Fruit fly (Drosophila melanogaster) whole organism, embryonic: Measurements from ENCODE around the gene Hydr2.
A peak's percentile ranks its signal among the peaks of the same experiment; 100 is the strongest.

Experiments
- Abd-B ChIP-seq: fragments of 200-800 bp; sonication (Bioruptor generic); optimal IDR thresholded peaks from 2 replicates; lab custom pipeline; 2018; ENCODE audit warnings: missing biosample characterization, mild to moderate bottlenecking, missing genetic modification characterization, moderate library complexity
- Bdp1 ChIP-seq: fragments of 200-800 bp; sonication (Bioruptor generic); optimal IDR thresholded peaks from 3 replicates; lab custom pipeline; 2016; ENCODE audit warnings: missing biosample characterization, missing genetic modification characterization
- CG10267 ChIP-seq: fragments of 200-800 bp; sonication (Bioruptor generic); optimal IDR thresholded peaks from 2 replicates; lab custom pipeline; 2018; ENCODE audit warnings: missing biosample characterization, mild to moderate bottlenecking, missing genetic modification characterization, moderate library complexity
- CG10959 ChIP-seq: fragments of 200-800 bp; sonication (Bioruptor generic); IDR thresholded peaks from 2 replicates; pipeline ENCODE4 v1.3.6; 2022; ENCODE audit warnings: missing biosample characterization, missing genetic modification characterization
- CG11085 ChIP-seq: fragments of 200-800 bp; sonication (Bioruptor generic); IDR thresholded peaks from 2 replicates; pipeline ENCODE4 v1.3.6; 2022; ENCODE audit warnings: missing biosample characterization, missing genetic modification characterization
- CG11456 ChIP-seq: fragments of 200-800 bp; sonication (Bioruptor generic); IDR thresholded peaks from 3 replicates; pipeline ENCODE4 v1.3.6; 2022; ENCODE audit warnings: missing biosample characterization, missing genetic modification characterization
- CG12236 ChIP-seq: fragments of 200-800 bp; sonication (Bioruptor generic); optimal IDR thresholded peaks from 2 replicates; lab custom pipeline; 2016; ENCODE audit warnings: missing biosample characterization, missing genetic modification characterization
- CG12744 ChIP-seq: fragments of 200-800 bp; sonication (Bioruptor generic); optimal IDR thresholded peaks from 2 replicates; lab custom pipeline; 2016; ENCODE audit warnings: missing biosample characterization, missing genetic modification characterization
- CG13287 ChIP-seq: fragments of 200-800 bp; sonication (Bioruptor generic); IDR thresholded peaks from 2 replicates; pipeline ENCODE4 v1.3.6; 2022; ENCODE audit warnings: missing biosample characterization, missing genetic modification characterization; ENCODE audit not compliant: partially characterized antibody
- CG14667 ChIP-seq: fragments of 200-800 bp; sonication (Bioruptor generic); IDR thresholded peaks from 2 replicates; pipeline ENCODE4 v1.3.6; 2022; ENCODE audit warnings: missing biosample characterization, missing genetic modification characterization
- CG14710 ChIP-seq: fragments of 200-800 bp; sonication (Bioruptor generic); optimal IDR thresholded peaks from 3 replicates; lab custom pipeline; 2019; ENCODE audit warnings: missing biosample characterization, mild to moderate bottlenecking, missing genetic modification characterization, moderate library complexity
- CG1602 ChIP-seq: fragments of 200-800 bp; sonication (Bioruptor generic); optimal IDR thresholded peaks from 3 replicates; lab custom pipeline; 2016; ENCODE audit warnings: missing biosample characterization, missing genetic modification characterization
- CG1603 ChIP-seq: fragments of 200-800 bp; sonication (Bioruptor generic); optimal IDR thresholded peaks from 2 replicates; lab custom pipeline; 2019; ENCODE audit warnings: missing biosample characterization, mild to moderate bottlenecking, missing genetic modification characterization, moderate library complexity
- CG18599 ChIP-seq: fragments of 200-800 bp; sonication (Bioruptor generic); optimal IDR thresholded peaks from 3 replicates; lab custom pipeline; 2017; ENCODE audit warnings: missing biosample characterization, missing genetic modification characterization, mild to moderate bottlenecking, moderate library complexity, missing genetic modification reagents
- CG2712 ChIP-seq: fragments of 200-800 bp; optimal IDR thresholded peaks from 3 replicates; lab custom pipeline; 2019; ENCODE audit warnings: missing biosample characterization, mild to moderate bottlenecking, missing genetic modification characterization, moderate library complexity
- CG2875 ChIP-seq: fragments of 200-800 bp; sonication (Bioruptor generic); optimal IDR thresholded peaks from 2 replicates; lab custom pipeline; 2017; ENCODE audit warnings: missing biosample characterization, mild to moderate bottlenecking, missing genetic modification characterization, missing genetic modification reagents
- CG30020 ChIP-seq: fragments of 200-800 bp; optimal IDR thresholded peaks from 2 replicates; lab custom pipeline; 2019; ENCODE audit warnings: missing biosample characterization, mild to moderate bottlenecking, missing genetic modification characterization, moderate library complexity
- CG3065 ChIP-seq: fragments of 200-800 bp; sonication (Bioruptor generic); optimal IDR thresholded peaks from 2 replicates; lab custom pipeline; 2016; ENCODE audit warnings: missing biosample characterization, missing genetic modification characterization
- CG31224 ChIP-seq: fragments of 200-800 bp; sonication (Bioruptor generic); IDR thresholded peaks from 2 replicates; pipeline ENCODE4 v1.3.6; 2022; ENCODE audit warnings: missing biosample characterization, missing genetic modification characterization
- CG32767 ChIP-seq: fragments of 200-800 bp; sonication (Bioruptor generic); IDR thresholded peaks from 2 replicates; pipeline ENCODE4 v1.3.6; 2022; ENCODE audit warnings: missing biosample characterization, missing genetic modification characterization
- CG3407 ChIP-seq: fragments of 200-800 bp; sonication (Bioruptor generic); optimal IDR thresholded peaks from 2 replicates; lab custom pipeline; 2018; ENCODE audit warnings: missing biosample characterization, mild to moderate bottlenecking, missing genetic modification characterization
- CG3838 ChIP-seq: fragments of 200-800 bp; sonication (Bioruptor generic); optimal IDR thresholded peaks from 3 replicates; lab custom pipeline; 2016; ENCODE audit warnings: missing biosample characterization, missing genetic modification characterization
- CG8478 ChIP-seq: fragments of >200 bp; optimal IDR thresholded peaks from 2 replicates; lab custom pipeline; 2018
- Dad ChIP-seq: fragments of 200-800 bp; sonication (Bioruptor generic); optimal IDR thresholded peaks from 3 replicates; lab custom pipeline; 2016; ENCODE audit warnings: missing biosample characterization, missing genetic modification characterization
- Dbx ChIP-seq: fragments of 200-800 bp; sonication (Bioruptor generic); IDR thresholded peaks from 3 replicates; pipeline ENCODE4 v1.3.6; 2022; ENCODE audit warnings: missing biosample characterization, missing genetic modification characterization
- Dip2 ChIP-seq: fragments of 200-800 bp; sonication (Bioruptor generic); IDR thresholded peaks from 2 replicates; pipeline ENCODE4 v1.3.6; 2022; ENCODE audit warnings: missing biosample characterization, missing genetic modification characterization
- Dip3 ChIP-seq: fragments of 200-800 bp; sonication (Bioruptor generic); optimal IDR thresholded peaks from 3 replicates; lab custom pipeline; 2016; ENCODE audit warnings: missing biosample characterization, missing genetic modification characterization
- Doc2 ChIP-seq: fragments of 200-800 bp; sonication (Bioruptor generic); IDR thresholded peaks from 2 replicates; pipeline ENCODE4 v1.3.6; 2022; ENCODE audit warnings: missing biosample characterization, missing genetic modification characterization
- HHEX ChIP-seq: fragments of 200-800 bp; sonication (Bioruptor generic); optimal IDR thresholded peaks from 3 replicates; lab custom pipeline; 2017; ENCODE audit warnings: missing biosample characterization, mild to moderate bottlenecking, missing genetic modification characterization, missing genetic modification reagents
- Jarid2 ChIP-seq: fragments of 200-800 bp; sonication (Bioruptor generic); optimal IDR thresholded peaks from 3 replicates; lab custom pipeline; 2017; ENCODE audit warnings: mild to moderate bottlenecking, missing biosample characterization, missing genetic modification reagents, missing genetic modification characterization
- Kr ChIP-seq: fragments of 200-800 bp; sonication (Bioruptor generic); optimal IDR thresholded peaks from 2 replicates; lab custom pipeline; 2017; ENCODE audit warnings: missing biosample characterization, mild to moderate bottlenecking, missing genetic modification characterization
- Lim3 ChIP-seq: fragments of 200-800 bp; sonication (Bioruptor generic); IDR thresholded peaks from 2 replicates; pipeline ENCODE4 v1.3.6; 2022; ENCODE audit warnings: missing biosample characterization, missing genetic modification characterization
- Lpt ChIP-seq: fragments of >200 bp; optimal IDR thresholded peaks from 2 replicates; lab custom pipeline; 2018; ENCODE audit warnings: missing biosample characterization, missing genetic modification characterization
- Med ChIP-seq: fragments of 200-800 bp; sonication (Bioruptor generic); peaks from one replicate; lab custom pipeline; 2016; ENCODE audit warnings: missing biosample characterization, missing genetic modification characterization, mild to moderate bottlenecking, inconsistent platforms, moderate library complexity
- Nf-YB ChIP-seq: fragments of 200-800 bp; sonication (Bioruptor generic); optimal IDR thresholded peaks from 3 replicates; lab custom pipeline; 2019; ENCODE audit warnings: missing biosample characterization, mild to moderate bottlenecking, missing genetic modification characterization, moderate library complexity
- PHDP ChIP-seq: fragments of 200-800 bp; sonication (Bioruptor generic); optimal IDR thresholded peaks from 3 replicates; lab custom pipeline; 2018; ENCODE audit warnings: missing biosample characterization, mild to moderate bottlenecking, missing genetic modification characterization, moderate library complexity
- YL-1 ChIP-seq: fragments of 200-800 bp; sonication (Bioruptor generic); optimal IDR thresholded peaks from 3 replicates; lab custom pipeline; 2017; ENCODE audit warnings: missing biosample characterization, mild to moderate bottlenecking, missing genetic modification characterization
- ash1 ChIP-seq: fragments of 200-800 bp; sonication (Bioruptor generic); optimal IDR thresholded peaks from 2 replicates; lab custom pipeline; 2018; ENCODE audit warnings: missing biosample characterization, mild to moderate bottlenecking, missing genetic modification characterization
- eve ChIP-seq, 2 experiments: fragments of >200 bp; optimal IDR thresholded peaks; 2 replicates each; lab custom pipeline; 2017; ENCODE audit warnings: missing biosample characterization in 2 of 2, missing genetic modification characterization in 2 of 2
- gcm2 ChIP-seq: fragments of 200-800 bp; sonication (Bioruptor generic); optimal IDR thresholded peaks from 2 replicates; lab custom pipeline; 2016; ENCODE audit warnings: missing biosample characterization, missing genetic modification characterization
- gro ChIP-seq: fragments of 200-800 bp; sonication (Bioruptor generic); optimal IDR thresholded peaks from 2 replicates; lab custom pipeline; 2016; ENCODE audit warnings: missing biosample characterization, missing genetic modification characterization
- gsb-n ChIP-seq: fragments of 200-800 bp; sonication (Bioruptor generic); optimal IDR thresholded peaks from 3 replicates; lab custom pipeline; 2018; ENCODE audit warnings: missing biosample characterization, mild to moderate bottlenecking, missing genetic modification characterization
- hth ChIP-seq: fragments of >200 bp; optimal IDR thresholded peaks from 2 replicates; lab custom pipeline; 2017; ENCODE audit warnings: inconsistent platforms
- jumu ChIP-seq: fragments of 200-800 bp; sonication (Bioruptor generic); optimal IDR thresholded peaks from 3 replicates; lab custom pipeline; 2016; ENCODE audit warnings: missing biosample characterization, missing genetic modification characterization
- klu ChIP-seq: fragments of 200-800 bp; sonication (Bioruptor generic); IDR thresholded peaks from 2 replicates; pipeline ENCODE4 v1.3.6; 2022; ENCODE audit warnings: missing biosample characterization, missing genetic modification characterization
- mld ChIP-seq: fragments of 200-800 bp; sonication (Bioruptor generic); IDR thresholded peaks from 3 replicates; pipeline ENCODE4 v1.3.6; 2022; ENCODE audit warnings: missing biosample characterization, missing genetic modification characterization; ENCODE audit not compliant: partially characterized antibody
- peb ChIP-seq: fragments of 200-800 bp; sonication (Bioruptor generic); IDR thresholded peaks from 2 replicates; pipeline ENCODE4 v1.3.6; 2022; ENCODE audit warnings: missing biosample characterization, missing genetic modification characterization
- prd ChIP-seq, 3 experiments: fragments of >200 bp in 2 of 3; fragments of 200-800 bp in 1 of 3; sonication (Bioruptor generic) in 1 of 3; optimal IDR thresholded peaks in 2 of 3; IDR thresholded peaks in 1 of 3; 2 replicates in 2 of 3; 3 replicates in 1 of 3; pipeline versions ENCODE4 v1.3.6 to Lab custom; 2017 to 2022; ENCODE audit warnings: missing biosample characterization in 1 of 3, missing genetic modification characterization in 1 of 3
- slbo ChIP-seq: fragments of 200-800 bp; sonication (Bioruptor generic); IDR thresholded peaks from 2 replicates; pipeline ENCODE4 v1.3.6; 2022; ENCODE audit warnings: missing biosample characterization, missing genetic modification characterization
- wdn ChIP-seq: fragments of 200-800 bp; sonication (Bioruptor generic); IDR thresholded peaks from 2 replicates; pipeline ENCODE4 v1.3.6; 2022; ENCODE audit warnings: missing biosample characterization, missing genetic modification characterization

Hydr2 gene

dm6 chr2L:3170949-3171579 is 7.6 kb downstream of the Hydr2 start, which contains the start of gene CG44002 (continued):
- TF ChIP-seq gro (GFP tag; lab: Kevin White, UChicago) (no peak), CG3407 (GFP tag; lab: Kevin White, UChicago) (no peak), CG10959 (no peak), ash1 (GFP tag; lab: Kevin White, UChicago) (no peak), eve (GFP tag; optimal IDR thresholded peaks at IDR 0.05; lab: Kevin White, UChicago) (peak in 1 of 2 experiments; percentile 36), Dip3 (GFP tag; lab: Kevin White, UChicago) (no peak), YL-1 (peak; percentile 38), Abd-B (GFP tag; lab: Kevin White, UChicago) (no peak), Med (GFP tag; lab: Kevin White, UChicago) (peak; percentile 79), Jarid2 (GFP tag; lab: Kevin White, UChicago) (no peak)

- TF ChIP-seq mld (GFP tag; lab: Robert Waterston, UW) (peak; percentile 96), CG12236 (no peak), gcm2 (GFP tag; lab: Kevin White, UChicago) (no peak), klu (GFP tag; lab: Robert Waterston, UW) (no peak), CG10267 (peak; percentile 93), CG12744 (GFP tag; lab: Kevin White, UChicago) (no peak), Dad (GFP tag; lab: Kevin White, UChicago) (no peak), CG18599 (GFP tag; lab: Kevin White, UChicago) (no peak), jumu (GFP tag; lab: Kevin White, UChicago) (no peak), CG3838 (GFP tag; lab: Kevin White, UChicago) (no peak), CG1603 (tag; lab: Kevin White, UChicago) (no peak), CG2875 (GFP tag; lab: Kevin White, UChicago) (no peak), Bdp1 (GFP tag; lab: Kevin White, UChicago) (peak; percentile 100), peb (GFP tag; lab: Robert Waterston, UW) (no peak), hth (lab: Kevin White, UChicago) (no peak), Lim3 (GFP tag; lab: Robert Waterston, UW) (no peak), PHDP (no peak), CG32767 (GFP tag; lab: Robert Waterston, UW) (no peak), CG14667 (GFP tag; lab: Robert Waterston, UW) (no peak), CG8478 (lab: Kevin White, UChicago) (no peak), CG1602 (GFP tag; lab: Kevin White, UChicago) (no peak), prd (optimal IDR thresholded peaks at IDR 0.05; lab: Kevin White, UChicago) (no peak), prd (GFP tag; IDR thresholded peaks at IDR 0.05; lab: Robert Waterston, UW) (0 out of 3 replicates have a peak, but pooled peaks have one; percentile 6), CG2712 (tag; lab: Kevin White, UChicago) (peak; percentile 51), Dbx (GFP tag; lab: Robert Waterston, UW) (no peak), Dip2 (GFP tag; lab: Robert Waterston, UW) (no peak), CG3065 (no peak), CG11085 (GFP tag; lab: Robert Waterston, UW) (no peak), gsb-n (tag; lab: Kevin White, UChicago) (no peak), slbo (GFP tag; lab: Robert Waterston, UW) (no peak), wdn (GFP tag; lab: Robert Waterston, UW) (no peak), CG14710 (tag; lab: Kevin White, UChicago) (peak; percentile 36), Doc2 (GFP tag; lab: Robert Waterston, UW) (no peak), CG31224 (GFP tag; lab: Robert Waterston, UW) (no peak), Kr (GFP tag; lab: Kevin White, UChicago) (no peak), Nf-YB (GFP tag; lab: Kevin White, UChicago) (no peak), CG11456 (GFP tag; lab: Robert Waterston, UW) (no peak), HHEX (GFP tag; lab: Kevin White, UChicago) (no peak), CG30020 (peak; percentile 81), CG13287 (GFP tag; lab: Robert Waterston, UW) (peak; percentile 77), Lpt (no peak)
Observed at dm6 chr2L:3172745-3173271, 9.4 kb downstream of the Hydr2 start.
